Worm (Caenorhabditis elegans) whole organism, midembryonic: ENCODE measurements around the gene Y69A2AR.19.

ENCODE experiments used
- T22C8.4 ChIP-seq: fragments of 200-800 bp; sonication (Bioruptor generic); IDR thresholded peaks from 2 replicates; pipeline ENCODE4 v1.3.6; 2022; ENCODE audit warnings: missing genetic modification characterization, missing compliant biosample characterization
- cog-1 ChIP-seq: sonication (generic microtip); optimal IDR thresholded peaks from 2 replicates; lab custom pipeline; 2016; ENCODE audit warnings: missing genetic modification characterization, missing compliant biosample characterization
- flt-1 ChIP-seq: fragments of 200-800 bp; sonication (Bioruptor generic); IDR thresholded peaks from 2 replicates; pipeline ENCODE4 v1.3.6; 2022; ENCODE audit warnings: missing genetic modification characterization, missing compliant biosample characterization
- klf-2 ChIP-seq: fragments of 200-800 bp; sonication (Bioruptor generic); conservative IDR thresholded peaks from 2 replicates; pipeline ENCODE4 v1.3.6; 2022; ENCODE audit warnings: missing genetic modification reagents, missing genetic modification characterization, missing compliant biosample characterization
- med-1 ChIP-seq: sonication (generic microtip); optimal IDR thresholded peaks from 2 replicates; lab custom pipeline; 2017; ENCODE audit warnings: missing genetic modification characterization, mild to moderate bottlenecking, missing compliant biosample characterization, antibody characterized with exemption, missing genetic modification reagents; ENCODE audit not compliant: insufficient read depth
- tab-1 ChIP-seq: fragments of 200-800 bp; sonication (Bioruptor generic); IDR thresholded peaks from 2 replicates; pipeline ENCODE4 v1.3.6; 2022; ENCODE audit warnings: missing genetic modification characterization, missing compliant biosample characterization
- ztf-29 ChIP-seq: fragments of 200-800 bp; sonication (Bioruptor generic); IDR thresholded peaks from 2 replicates; pipeline ENCODE4 v1.3.6; 2022; ENCODE audit warnings: missing genetic modification reagents, missing genetic modification characterization, missing compliant biosample characterization

DNA sequence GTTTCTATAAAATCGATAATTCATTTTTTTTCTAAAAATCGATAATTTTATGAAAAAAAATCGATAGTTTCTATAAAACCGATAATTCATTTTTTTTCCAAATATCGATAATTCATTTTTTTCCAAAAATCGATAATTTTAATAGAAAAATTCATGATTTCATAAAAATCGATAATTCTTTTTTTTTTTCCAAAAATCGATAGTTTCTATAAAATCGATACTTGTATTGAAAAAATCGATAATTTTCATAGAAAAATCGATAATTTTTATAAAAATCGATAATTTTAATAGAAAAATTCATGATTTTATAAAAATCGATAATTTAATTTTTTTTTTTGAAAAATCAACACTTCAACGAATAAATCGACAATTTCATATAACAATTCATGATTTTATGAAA is 40.7 kb downstream of the Y69A2AR.19 start:
- TF ChIP-seq flt-1 (GFP tag; lab: Robert Waterston, UW): no peak
- TF ChIP-seq klf-2: no peak
- peak; percentile 54 for TF ChIP-seq T22C8.4 (GFP tag; lab: Robert Waterston, UW)
- TF ChIP-seq med-1 (GFP tag; lab: Kevin White, UChicago): no peak
- no peak for TF ChIP-seq cog-1 (tag; lab: Kevin White, UChicago)
- TF ChIP-seq tab-1 (GFP tag; lab: Robert Waterston, UW): no peak
- TF ChIP-seq ztf-29 (GFP tag; lab: Robert Waterston, UW): no peak
